Worm (Caenorhabditis elegans) whole organism, young adult: ENCODE data around the gene his-62.

Source experiments
- F37B4.10 ChIP-seq: fragments of 200-800 bp; sonication (Bioruptor generic); IDR thresholded peaks from 2 replicates; pipeline ENCODE4 v1.3.6; 2022; ENCODE audit warnings: missing genetic modification characterization, missing compliant biosample characterization
- Y53G8AR.9 ChIP-seq: fragments of 200-800 bp; sonication (Bioruptor generic); conservative IDR thresholded peaks from 2 replicates; pipeline ENCODE4 v1.3.6; 2022; ENCODE audit warnings: missing genetic modification reagents, missing genetic modification characterization, missing compliant biosample characterization
- snpc-4 ChIP-seq, 5 experiments: fragments of 150-350 bp in 1 of 5; sonication (generic microtip) in 4 of 5; optimal IDR thresholded peaks; 2 replicates each; lab custom pipeline; 2014 to 2018; ENCODE audit warnings: missing genetic modification characterization in 5 of 5, missing biosample characterization in 3 of 5, antibody characterized with exemption in 2 of 5, mild to moderate bottlenecking in 2 of 5, missing compliant biosample characterization in 2 of 5, missing genotype in 2 of 5, moderate library complexity in 2 of 5, missing genetic modification reagents in 1 of 5

- TF ChIP-seq snpc-4 (GFP tag; optimal IDR thresholded peaks at IDR 0.05; lab: Kevin White, UChicago), result peak; percentile 35
- peak; percentile 4 to 64 (median 48) for TF ChIP-seq snpc-4 (tag; optimal IDR thresholded peaks at IDR 0.05; lab: Kevin White, UChicago)
- peak; percentile 85 for TF ChIP-seq Y53G8AR.9 (GFP tag; lab: Robert Waterston, UW)
- TF ChIP-seq F37B4.10 (GFP tag; lab: Robert Waterston, UW), result peak; percentile 61; the same call in 1 of the 2 replicates
Measured at ce11 chrIV:7487554-7488456, 1.5 kb downstream of the his-62 start, which contains the start of the genes his-60 and his-59.
